Fruit fly (Drosophila melanogaster) whole organism, embryonic: ENCODE measurements around the gene CG5382.
A peak's percentile ranks its signal among the peaks of the same experiment; 100 is the strongest.

ENCODE experiments used
- Abd-B ChIP-seq: fragments of 200-800 bp; sonication (Bioruptor generic); optimal IDR thresholded peaks from 2 replicates; lab custom pipeline; 2018; ENCODE audit warnings: missing biosample characterization, mild to moderate bottlenecking, missing genetic modification characterization, moderate library complexity
- Antp ChIP-seq: fragments of 200-800 bp; sonication (Bioruptor generic); optimal IDR thresholded peaks from 3 replicates; lab custom pipeline; 2016; ENCODE audit warnings: missing biosample characterization, missing genetic modification characterization
- CG10274 ChIP-seq: fragments of 200-800 bp; sonication (Bioruptor generic); optimal IDR thresholded peaks from 3 replicates; lab custom pipeline; 2017; ENCODE audit warnings: missing biosample characterization, mild to moderate bottlenecking, missing genetic modification characterization
- CG10959 ChIP-seq: fragments of 200-800 bp; sonication (Bioruptor generic); IDR thresholded peaks from 2 replicates; pipeline ENCODE4 v1.3.6; 2022; ENCODE audit warnings: missing biosample characterization, missing genetic modification characterization
- CG11695 ChIP-seq: fragments of 200-800 bp; sonication (Bioruptor generic); IDR thresholded peaks from 3 replicates; pipeline ENCODE4 v1.3.6; 2022; ENCODE audit warnings: missing biosample characterization, missing genetic modification characterization
- CG12744 ChIP-seq: fragments of 200-800 bp; sonication (Bioruptor generic); optimal IDR thresholded peaks from 2 replicates; lab custom pipeline; 2016; ENCODE audit warnings: missing biosample characterization, missing genetic modification characterization
- CG13775 ChIP-seq: fragments of 200-800 bp; sonication (Bioruptor generic); optimal IDR thresholded peaks from 3 replicates; lab custom pipeline; 2017; ENCODE audit warnings: missing biosample characterization, mild to moderate bottlenecking, missing genetic modification characterization
- CG14014 ChIP-seq: fragments of 200-800 bp; sonication (Bioruptor generic); IDR thresholded peaks from 2 replicates; pipeline ENCODE4 v1.3.6; 2022; ENCODE audit warnings: missing biosample characterization, missing genetic modification characterization
- CG17385 ChIP-seq: fragments of 200-800 bp; sonication (Bioruptor generic); optimal IDR thresholded peaks from 3 replicates; lab custom pipeline; 2018; ENCODE audit warnings: missing biosample characterization, mild to moderate bottlenecking, missing genetic modification characterization
- CG2120 ChIP-seq: fragments of 200-800 bp; sonication (Bioruptor generic); optimal IDR thresholded peaks from 3 replicates; lab custom pipeline; 2016; ENCODE audit warnings: missing biosample characterization, missing genetic modification characterization
- CG2875 ChIP-seq: fragments of 200-800 bp; sonication (Bioruptor generic); optimal IDR thresholded peaks from 2 replicates; lab custom pipeline; 2017; ENCODE audit warnings: missing biosample characterization, mild to moderate bottlenecking, missing genetic modification characterization, missing genetic modification reagents
- CG32772 ChIP-seq: fragments of 200-800 bp; sonication (Bioruptor generic); IDR thresholded peaks from 2 replicates; pipeline ENCODE4 v1.3.6; 2022; ENCODE audit warnings: missing biosample characterization, missing genetic modification characterization
- CG4360 ChIP-seq: fragments of 200-800 bp; sonication (Bioruptor generic); IDR thresholded peaks from 2 replicates; pipeline ENCODE4 v1.3.6; 2022; ENCODE audit warnings: missing biosample characterization, missing genetic modification characterization
- CG4617 ChIP-seq: fragments of 200-800 bp; sonication (Bioruptor generic); optimal IDR thresholded peaks from 3 replicates; lab custom pipeline; 2016; ENCODE audit warnings: missing biosample characterization, missing genetic modification characterization, borderline replicate concordance
- CG4820 ChIP-seq: fragments of 200-800 bp; sonication (Bioruptor generic); optimal IDR thresholded peaks from 3 replicates; lab custom pipeline; 2016; ENCODE audit warnings: missing biosample characterization, missing genetic modification characterization
- CG5180 ChIP-seq: fragments of 200-800 bp; sonication (Bioruptor generic); optimal IDR thresholded peaks from 3 replicates; lab custom pipeline; 2017; ENCODE audit warnings: missing biosample characterization, missing genetic modification characterization, mild to moderate bottlenecking, moderate library complexity, missing genetic modification reagents
- CG7928 ChIP-seq: fragments of 200-800 bp; sonication (Bioruptor generic); optimal IDR thresholded peaks from 2 replicates; lab custom pipeline; 2017; ENCODE audit warnings: missing biosample characterization, mild to moderate bottlenecking, missing genetic modification characterization
- CG8924 ChIP-seq: fragments of 200-800 bp; optimal IDR thresholded peaks from 3 replicates; lab custom pipeline; 2019; ENCODE audit warnings: missing biosample characterization, mild to moderate bottlenecking, missing genetic modification characterization, moderate library complexity
- CG9727 ChIP-seq: fragments of 200-800 bp; sonication (Bioruptor generic); optimal IDR thresholded peaks from 3 replicates; lab custom pipeline; 2017; ENCODE audit warnings: missing biosample characterization, mild to moderate bottlenecking, missing genetic modification characterization
- CG9797 ChIP-seq: fragments of 200-800 bp; sonication (Bioruptor generic); optimal IDR thresholded peaks from 3 replicates; lab custom pipeline; 2018; ENCODE audit warnings: missing biosample characterization, mild to moderate bottlenecking, missing genetic modification characterization
- CoRest ChIP-seq: fragments of 200-800 bp; sonication (Bioruptor generic); optimal IDR thresholded peaks from 3 replicates; lab custom pipeline; 2018; ENCODE audit warnings: missing biosample characterization, mild to moderate bottlenecking, missing genetic modification characterization, moderate library complexity
- E2f1 ChIP-seq: fragments of 200-800 bp; sonication (Bioruptor generic); IDR thresholded peaks from 2 replicates; pipeline ENCODE4 v1.3.6; 2022; ENCODE audit warnings: missing biosample characterization, missing genetic modification characterization
- Eip74EF ChIP-seq, 2 experiments: fragments of 200-800 bp in 1 of 2; fragments of >200 bp in 1 of 2; sonication (Bioruptor generic) in 1 of 2; optimal IDR thresholded peaks; 2 replicates each; lab custom pipeline; 2017 to 2019; ENCODE audit warnings: missing biosample characterization in 2 of 2, missing genetic modification characterization in 2 of 2, mild to moderate bottlenecking in 1 of 2, moderate library complexity in 1 of 2
- HLHmδ ChIP-seq: fragments of 200-800 bp; sonication (Bioruptor generic); optimal IDR thresholded peaks from 2 replicates; lab custom pipeline; 2018; ENCODE audit warnings: missing biosample characterization, mild to moderate bottlenecking, missing genetic modification characterization, moderate library complexity
- Hand ChIP-seq: fragments of 200-800 bp; sonication (Bioruptor generic); optimal IDR thresholded peaks from 2 replicates; lab custom pipeline; 2017; ENCODE audit warnings: mild to moderate bottlenecking, missing biosample characterization, missing genetic modification reagents, missing genetic modification characterization
- Kr ChIP-seq: fragments of 200-800 bp; sonication (Bioruptor generic); optimal IDR thresholded peaks from 2 replicates; lab custom pipeline; 2017; ENCODE audit warnings: missing biosample characterization, mild to moderate bottlenecking, missing genetic modification characterization
- NC2α ChIP-seq: fragments of 200-800 bp; sonication (Bioruptor generic); optimal IDR thresholded peaks from 2 replicates; lab custom pipeline; 2016; ENCODE audit warnings: missing biosample characterization, missing genetic modification characterization
- Rx ChIP-seq: fragments of 200-800 bp; sonication (Bioruptor generic); IDR thresholded peaks from 2 replicates; pipeline ENCODE4 v1.3.6; 2022; ENCODE audit warnings: missing biosample characterization, missing genetic modification characterization
- Side ChIP-seq: fragments of 200-800 bp; sonication (Bioruptor generic); optimal IDR thresholded peaks from 2 replicates; lab custom pipeline; 2016; ENCODE audit warnings: missing biosample characterization, missing genetic modification characterization
- Sox100B ChIP-seq: fragments of 200-800 bp; sonication (Bioruptor generic); optimal IDR thresholded peaks from 3 replicates; lab custom pipeline; 2018; ENCODE audit warnings: missing biosample characterization, mild to moderate bottlenecking, missing genetic modification characterization
- Trl ChIP-seq, 3 experiments: fragments of >200 bp in 2 of 3; fragments of 200-800 bp in 1 of 3; sonication (Bioruptor generic) in 1 of 3; optimal IDR thresholded peaks; 2 replicates in 1 of 3; 3 replicates in 2 of 3; lab custom pipeline; 2016 to 2017; ENCODE audit warnings: missing biosample characterization in 1 of 3, missing genetic modification characterization in 1 of 3
- Vsx1 ChIP-seq: fragments of 200-800 bp; sonication (Bioruptor generic); optimal IDR thresholded peaks from 2 replicates; lab custom pipeline; 2017; ENCODE audit warnings: missing biosample characterization, mild to moderate bottlenecking, missing genetic modification characterization, missing genetic modification reagents
- ara ChIP-seq: fragments of 200-800 bp; sonication (Bioruptor generic); IDR thresholded peaks from 2 replicates; pipeline ENCODE4 v1.3.6; 2022; ENCODE audit warnings: missing biosample characterization, missing genetic modification characterization
- bcd ChIP-seq: fragments of 200-800 bp; sonication (Bioruptor generic); optimal IDR thresholded peaks from 2 replicates; lab custom pipeline; 2017; ENCODE audit warnings: missing biosample characterization, mild to moderate bottlenecking, missing genetic modification characterization
- bsh ChIP-seq, 2 experiments: fragments of 200-800 bp; sonication (Bioruptor generic); optimal IDR thresholded peaks; 2 replicates each; lab custom pipeline; 2017 to 2018; ENCODE audit warnings: mild to moderate bottlenecking in 2 of 2, missing biosample characterization in 2 of 2, missing genetic modification characterization in 2 of 2, moderate library complexity in 1 of 2
- caup ChIP-seq: fragments of 200-800 bp; sonication (Bioruptor generic); optimal IDR thresholded peaks from 3 replicates; lab custom pipeline; 2017; ENCODE audit warnings: missing biosample characterization, mild to moderate bottlenecking, missing genetic modification characterization, moderate library complexity; ENCODE audit not compliant: severe bottlenecking
- ewg ChIP-seq: fragments of 200-800 bp; sonication (Bioruptor generic); optimal IDR thresholded peaks from 3 replicates; lab custom pipeline; 2017; ENCODE audit warnings: mild to moderate bottlenecking, missing biosample characterization, missing genetic modification reagents, missing genetic modification characterization
- gcm ChIP-seq: fragments of 200-800 bp; sonication (Bioruptor generic); optimal IDR thresholded peaks from 2 replicates; lab custom pipeline; 2019; ENCODE audit warnings: missing biosample characterization, mild to moderate bottlenecking, missing genetic modification characterization, moderate library complexity
- gsb-n ChIP-seq: fragments of 200-800 bp; sonication (Bioruptor generic); optimal IDR thresholded peaks from 3 replicates; lab custom pipeline; 2018; ENCODE audit warnings: missing biosample characterization, mild to moderate bottlenecking, missing genetic modification characterization
- her ChIP-seq: fragments of 200-800 bp; sonication (Bioruptor generic); optimal IDR thresholded peaks from 2 replicates; lab custom pipeline; 2016; ENCODE audit warnings: missing biosample characterization, missing genetic modification characterization
- lmd ChIP-seq: fragments of 200-800 bp; sonication (Bioruptor generic); IDR thresholded peaks from 2 replicates; pipeline ENCODE4 v1.3.6; 2022; ENCODE audit warnings: missing biosample characterization, missing genetic modification characterization
- lola ChIP-seq, 3 experiments: fragments of >200 bp in 2 of 3; fragments of 200-800 bp in 1 of 3; sonication (Bioruptor generic) in 1 of 3; optimal IDR thresholded peaks; 2 replicates each; lab custom pipeline; 2017 to 2019; ENCODE audit warnings: missing biosample characterization in 3 of 3, missing genetic modification characterization in 3 of 3, mild to moderate bottlenecking in 1 of 3, moderate library complexity in 1 of 3
- otp ChIP-seq: fragments of 200-800 bp; sonication (Bioruptor generic); IDR thresholded peaks from 3 replicates; pipeline ENCODE4, ENCODE4 v1.3.6; 2022; ENCODE audit warnings: missing biosample characterization, missing genetic modification characterization
- sens ChIP-seq: fragments of 200-800 bp; sonication (Bioruptor generic); peaks from one replicate; lab custom pipeline; 2016; ENCODE audit warnings: missing biosample characterization, missing genetic modification characterization
- stwl ChIP-seq: fragments of 200-800 bp; sonication (Bioruptor generic); optimal IDR thresholded peaks from 3 replicates; lab custom pipeline; 2018; ENCODE audit warnings: missing biosample characterization, mild to moderate bottlenecking, missing genetic modification characterization, moderate library complexity
- tio ChIP-seq: fragments of 200-800 bp; sonication (Bioruptor generic); optimal IDR thresholded peaks from 2 replicates; lab custom pipeline; 2017; ENCODE audit warnings: missing biosample characterization, missing genetic modification characterization, inconsistent platforms
- trem ChIP-seq: fragments of 200-800 bp; optimal IDR thresholded peaks from 3 replicates; lab custom pipeline; 2019; ENCODE audit warnings: missing biosample characterization, mild to moderate bottlenecking, missing genetic modification characterization, moderate library complexity
- vnd ChIP-seq: fragments of 200-800 bp; sonication (Bioruptor generic); IDR thresholded peaks from 3 replicates; pipeline ENCODE4 v1.3.6; 2022; ENCODE audit warnings: missing biosample characterization, missing genetic modification characterization; ENCODE audit not compliant: partially characterized antibody
- z ChIP-seq: fragments of 200-800 bp; sonication (Bioruptor generic); IDR thresholded peaks from 3 replicates; pipeline ENCODE4 v1.3.6; 2022; ENCODE audit warnings: missing biosample characterization, missing genetic modification characterization

Gene CG5382

DNA sequence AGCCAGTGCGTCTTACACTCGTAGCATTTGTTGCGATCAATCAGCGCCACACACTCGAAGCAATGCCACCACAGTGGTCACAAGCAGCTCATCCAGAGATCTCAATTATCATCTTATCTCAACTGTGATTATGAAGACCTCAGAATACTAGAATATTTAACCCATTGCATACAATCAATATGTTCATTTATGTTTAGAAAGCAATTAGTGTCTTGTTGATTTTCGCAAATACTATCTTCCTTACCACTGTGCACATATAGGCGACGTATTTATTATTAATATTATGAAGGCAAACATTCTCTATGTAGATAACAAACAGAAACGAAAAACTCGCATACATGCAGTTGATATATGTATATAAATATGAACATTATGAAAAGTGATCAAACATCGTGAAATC is 7.0 kb downstream of the CG5382 start (continued):
- no peak for TF ChIP-seq vnd
- peak; percentile 74 for TF ChIP-seq gsb-n (tag; lab: Kevin White, UChicago)
- peak; percentile 12 for TF ChIP-seq Side (GFP tag; lab: Kevin White, UChicago)
- peak; percentile 22 for TF ChIP-seq CG5180 (GFP tag; lab: Kevin White, UChicago)
- TF ChIP-seq ewg, result peak; percentile 62
- peak; percentile 52 for TF ChIP-seq CG2120 (GFP tag; lab: Kevin White, UChicago)
- peak; percentile 62 for TF ChIP-seq bcd
- peak; percentile 52 for TF ChIP-seq trem (tag; lab: Kevin White, UChicago)
- TF ChIP-seq her (GFP tag; lab: Kevin White, UChicago), result no peak
- peak; percentile 34 for TF ChIP-seq CG12744 (GFP tag; lab: Kevin White, UChicago)
- TF ChIP-seq Eip74EF (GFP tag; optimal IDR thresholded peaks at IDR 0.05; lab: Kevin White, UChicago), result peak in 1 of 2 experiments; percentile 52
- no peak for TF ChIP-seq CG9797 (GFP tag; lab: Kevin White, UChicago)
- peak; percentile 23 for TF ChIP-seq stwl (tag; lab: Kevin White, UChicago)
- peak; percentile 44 for TF ChIP-seq CG13775 (GFP tag; lab: Kevin White, UChicago)
- TF ChIP-seq gcm (GFP tag; lab: Kevin White, UChicago), result peak; percentile 57
- TF ChIP-seq CG17385 (GFP tag; lab: Kevin White, UChicago), result peak; percentile 32
- peak; percentile 94 for TF ChIP-seq sens
- peak; percentile 54 for TF ChIP-seq lmd (GFP tag; lab: Robert Waterston, UW)
- TF ChIP-seq CG11695 (GFP tag; lab: Robert Waterston, UW), result peak; percentile 85
- TF ChIP-seq Antp (GFP tag; lab: Kevin White, UChicago), result peak; percentile 20
- TF ChIP-seq CoRest (tag; lab: Kevin White, UChicago), result peak; percentile 68
- peak; percentile 61; the same call in 2 of the 3 replicates for TF ChIP-seq otp (GFP tag; lab: Robert Waterston, UW)
- TF ChIP-seq CG10959 (GFP tag; lab: Robert Waterston, UW), result peak; percentile 66
- peak; percentile 54; the same call in 1 of the 2 replicates for TF ChIP-seq Rx (GFP tag; lab: Robert Waterston, UW)
- no peak for TF ChIP-seq CG4617 (GFP tag; lab: Kevin White, UChicago)
- TF ChIP-seq Abd-B (GFP tag; lab: Kevin White, UChicago), result no peak
- TF ChIP-seq E2f1 (GFP tag; lab: Robert Waterston, UW), result peak; percentile 63
- peak; percentile 43 for TF ChIP-seq caup (GFP tag; lab: Kevin White, UChicago)
- TF ChIP-seq Kr (GFP tag; lab: Kevin White, UChicago), result peak; percentile 39
- TF ChIP-seq Sox100B, result peak; percentile 77
- peak; percentile 72 for TF ChIP-seq CG8924 (tag; lab: Kevin White, UChicago)
- TF ChIP-seq Hand (GFP tag; lab: Kevin White, UChicago), result no peak
- TF ChIP-seq lola (GFP tag; optimal IDR thresholded peaks at IDR 0.05; lab: Kevin White, UChicago), result peak in 1 of 3 experiments; percentile 77
- no peak for TF ChIP-seq z (GFP tag; lab: Robert Waterston, UW)
- peak; percentile 79 for TF ChIP-seq CG4820 (GFP tag; lab: Kevin White, UChicago)
- TF ChIP-seq Vsx1 (GFP tag; lab: Kevin White, UChicago), result peak; percentile 59
- no peak for TF ChIP-seq CG10274 (GFP tag; lab: Kevin White, UChicago)
- TF ChIP-seq CG2875 (GFP tag; lab: Kevin White, UChicago), result peak; percentile 82
- peak; percentile 81 for TF ChIP-seq CG9727 (GFP tag; lab: Kevin White, UChicago)
- peak; percentile 85 for TF ChIP-seq ara
- TF ChIP-seq NC2α (GFP tag; lab: Kevin White, UChicago), result peak; percentile 55
- peak; percentile 61; the same call in 1 of the 2 replicates for TF ChIP-seq CG4360
- TF ChIP-seq HLHmδ, result no peak
- no peak for TF ChIP-seq CG32772 (GFP tag; lab: Robert Waterston, UW)
- TF ChIP-seq CG7928, result no peak
- TF ChIP-seq tio (GFP tag; lab: Kevin White, UChicago), result peak; percentile 61
- TF ChIP-seq bsh (GFP tag; optimal IDR thresholded peaks at IDR 0.05; lab: Kevin White, UChicago), result peak; percentile 46 to 94
- peak; percentile 54; the same call in 1 of the 2 replicates for TF ChIP-seq CG14014 (GFP tag; lab: Robert Waterston, UW)
- TF ChIP-seq Trl (optimal IDR thresholded peaks at IDR 0.05; lab: Kevin White, UChicago), result no peak
- peak; percentile 76 for TF ChIP-seq Trl (GFP tag; optimal IDR thresholded peaks at IDR 0.05; lab: Kevin White, UChicago)
